Fruit fly (Drosophila melanogaster) whole organism, embryonic: Measurements from ENCODE around the gene GramD1B.
A peak's percentile ranks its signal among the peaks of the same experiment; 100 is the strongest.

Experiments
- CG11093 ChIP-seq: fragments of 200-800 bp; sonication (Bioruptor generic); IDR thresholded peaks from 3 replicates; pipeline ENCODE4 v1.3.6; 2022; ENCODE audit warnings: missing biosample characterization, missing genetic modification characterization
- CG12769 ChIP-seq: fragments of 200-800 bp; sonication (Bioruptor generic); optimal IDR thresholded peaks from 2 replicates; lab custom pipeline; 2019; ENCODE audit warnings: missing biosample characterization, mild to moderate bottlenecking, missing genetic modification characterization, moderate library complexity
- CG13123 ChIP-seq: fragments of 200-800 bp; sonication (Bioruptor generic); optimal IDR thresholded peaks from 2 replicates; lab custom pipeline; 2016; ENCODE audit warnings: missing biosample characterization, missing genetic modification characterization
- CG13424 ChIP-seq: fragments of 200-800 bp; sonication (Bioruptor generic); optimal IDR thresholded peaks from 2 replicates; lab custom pipeline; 2019; ENCODE audit warnings: missing biosample characterization, mild to moderate bottlenecking, missing genetic modification characterization, moderate library complexity
- CG14667 ChIP-seq: fragments of 200-800 bp; sonication (Bioruptor generic); IDR thresholded peaks from 2 replicates; pipeline ENCODE4 v1.3.6; 2022; ENCODE audit warnings: missing biosample characterization, missing genetic modification characterization
- CG1647 ChIP-seq: fragments of 200-800 bp; sonication (Bioruptor generic); optimal IDR thresholded peaks from 3 replicates; lab custom pipeline; 2016; ENCODE audit warnings: missing biosample characterization, missing genetic modification characterization
- CG17829 ChIP-seq: fragments of 200-800 bp; optimal IDR thresholded peaks from 2 replicates; lab custom pipeline; 2019; ENCODE audit warnings: missing biosample characterization, mild to moderate bottlenecking, missing genetic modification characterization, moderate library complexity
- CG18599 ChIP-seq: fragments of 200-800 bp; sonication (Bioruptor generic); optimal IDR thresholded peaks from 3 replicates; lab custom pipeline; 2017; ENCODE audit warnings: missing biosample characterization, missing genetic modification characterization, mild to moderate bottlenecking, moderate library complexity, missing genetic modification reagents
- CG30020 ChIP-seq: fragments of 200-800 bp; optimal IDR thresholded peaks from 2 replicates; lab custom pipeline; 2019; ENCODE audit warnings: missing biosample characterization, mild to moderate bottlenecking, missing genetic modification characterization, moderate library complexity
- CG30431 ChIP-seq: fragments of 200-800 bp; sonication (Bioruptor generic); optimal IDR thresholded peaks from 2 replicates; lab custom pipeline; 2017; ENCODE audit warnings: missing biosample characterization, missing genetic modification characterization
- CG31365 ChIP-seq: fragments of 200-800 bp; sonication (Bioruptor generic); optimal IDR thresholded peaks from 2 replicates; lab custom pipeline; 2018; ENCODE audit warnings: missing biosample characterization, mild to moderate bottlenecking, missing genetic modification characterization
- CG3281 ChIP-seq: fragments of 200-800 bp; sonication (Bioruptor generic); optimal IDR thresholded peaks from 3 replicates; lab custom pipeline; 2017; ENCODE audit warnings: missing biosample characterization, mild to moderate bottlenecking, missing genetic modification characterization
- CG34224 ChIP-seq: fragments of 200-800 bp; sonication (Bioruptor generic); IDR thresholded peaks from 3 replicates; pipeline ENCODE4 v1.3.6; 2022; ENCODE audit warnings: missing biosample characterization, missing genetic modification characterization; ENCODE audit not compliant: partially characterized antibody
- CG3995 ChIP-seq: fragments of 200-800 bp; sonication (Bioruptor generic); optimal IDR thresholded peaks from 3 replicates; lab custom pipeline; 2016; ENCODE audit warnings: missing biosample characterization, missing genetic modification characterization
- CG42726 ChIP-seq: fragments of 200-800 bp; sonication (Bioruptor generic); IDR thresholded peaks from 2 replicates; pipeline ENCODE4 v1.3.6; 2022; ENCODE audit warnings: missing biosample characterization, missing genetic modification characterization; ENCODE audit not compliant: partially characterized antibody
- CG6683 ChIP-seq: fragments of 200-800 bp; sonication (Bioruptor generic); optimal IDR thresholded peaks from 2 replicates; lab custom pipeline; 2017; ENCODE audit warnings: missing biosample characterization, mild to moderate bottlenecking, missing genetic modification characterization, missing genetic modification reagents
- CG7556 ChIP-seq: fragments of 200-800 bp; sonication (Bioruptor generic); optimal IDR thresholded peaks from 2 replicates; lab custom pipeline; 2017; ENCODE audit warnings: missing biosample characterization, mild to moderate bottlenecking, missing genetic modification characterization
- CG8089 ChIP-seq: fragments of 200-800 bp; sonication (Bioruptor generic); optimal IDR thresholded peaks from 3 replicates; lab custom pipeline; 2016; ENCODE audit warnings: missing biosample characterization, missing genetic modification characterization
- CG9215 ChIP-seq: fragments of 200-800 bp; sonication (Bioruptor generic); IDR thresholded peaks from 2 replicates; pipeline ENCODE4 v1.3.6; 2022; ENCODE audit warnings: missing biosample characterization, missing genetic modification characterization
- Dll ChIP-seq: fragments of 200-800 bp; sonication (Bioruptor generic); IDR thresholded peaks from 4 replicates; pipeline ENCODE4 v1.3.6; 2022; ENCODE audit warnings: missing biosample characterization, missing genetic modification characterization; ENCODE audit not compliant: partially characterized antibody
- Eip74EF ChIP-seq, 2 experiments: fragments of 200-800 bp in 1 of 2; fragments of >200 bp in 1 of 2; sonication (Bioruptor generic) in 1 of 2; optimal IDR thresholded peaks; 2 replicates each; lab custom pipeline; 2017 to 2019; ENCODE audit warnings: missing biosample characterization in 2 of 2, missing genetic modification characterization in 2 of 2, mild to moderate bottlenecking in 1 of 2, moderate library complexity in 1 of 2
- Fer2 ChIP-seq: fragments of 200-800 bp; sonication (Bioruptor generic); optimal IDR thresholded peaks from 2 replicates; lab custom pipeline; 2018; ENCODE audit warnings: missing biosample characterization, mild to moderate bottlenecking, missing genetic modification characterization, moderate library complexity
- H2.0 ChIP-seq: fragments of 200-800 bp; sonication (Bioruptor generic); IDR thresholded peaks from 2 replicates; pipeline ENCODE4 v1.3.6; 2022; ENCODE audit warnings: missing biosample characterization, missing genetic modification characterization
- Meics ChIP-seq: fragments of 200-800 bp; sonication (Bioruptor generic); optimal IDR thresholded peaks from 2 replicates; lab custom pipeline; 2017; ENCODE audit warnings: missing biosample characterization, mild to moderate bottlenecking, missing genetic modification characterization
- Mrtf ChIP-seq: fragments of 200-800 bp; sonication (Bioruptor generic); IDR thresholded peaks from 3 replicates; pipeline ENCODE4 v1.3.6; 2022; ENCODE audit warnings: missing biosample characterization, missing genetic modification characterization
- Ravus ChIP-seq: fragments of 200-800 bp; sonication (Bioruptor generic); IDR thresholded peaks from 2 replicates; pipeline ENCODE4 v1.3.6; 2022; ENCODE audit warnings: missing biosample characterization, missing genetic modification characterization
- Sin3A ChIP-seq: fragments of >200 bp; optimal IDR thresholded peaks from 2 replicates; lab custom pipeline; 2018
- Trl ChIP-seq, 3 experiments: fragments of >200 bp in 2 of 3; fragments of 200-800 bp in 1 of 3; sonication (Bioruptor generic) in 1 of 3; optimal IDR thresholded peaks; 2 replicates in 1 of 3; 3 replicates in 2 of 3; lab custom pipeline; 2016 to 2017; ENCODE audit warnings: missing biosample characterization in 1 of 3, missing genetic modification characterization in 1 of 3
- ase ChIP-seq: fragments of 200-800 bp; sonication (Bioruptor generic); IDR thresholded peaks from 3 replicates; pipeline ENCODE4 v1.3.6; 2022; ENCODE audit warnings: missing biosample characterization, missing genetic modification characterization
- br ChIP-seq: fragments of >200 bp; optimal IDR thresholded peaks from 2 replicates; lab custom pipeline; 2017
- cas ChIP-seq: fragments of 200-800 bp; sonication (Bioruptor generic); IDR thresholded peaks from 2 replicates; pipeline ENCODE4 v1.3.6; 2022; ENCODE audit warnings: missing biosample characterization, missing genetic modification characterization
- cato ChIP-seq: fragments of 200-800 bp; sonication (Bioruptor generic); optimal IDR thresholded peaks from 2 replicates; lab custom pipeline; 2016; ENCODE audit warnings: missing biosample characterization, missing genetic modification characterization, borderline replicate concordance
- dan ChIP-seq: fragments of 200-800 bp; sonication (Bioruptor generic); IDR thresholded peaks from 2 replicates; pipeline ENCODE4 v1.3.6; 2022; ENCODE audit warnings: missing biosample characterization, missing genetic modification characterization
- danr ChIP-seq: fragments of 200-800 bp; sonication (Bioruptor generic); IDR thresholded peaks from 2 replicates; pipeline ENCODE4 v1.3.6; 2022; ENCODE audit warnings: missing biosample characterization, missing genetic modification characterization
- dati ChIP-seq: fragments of 200-800 bp; sonication (Bioruptor generic); IDR thresholded peaks from 2 replicates; pipeline ENCODE4 v1.3.6; 2022; ENCODE audit warnings: missing biosample characterization, missing genetic modification characterization
- eve ChIP-seq, 2 experiments: fragments of >200 bp; optimal IDR thresholded peaks; 2 replicates each; lab custom pipeline; 2017; ENCODE audit warnings: missing biosample characterization in 2 of 2, missing genetic modification characterization in 2 of 2
- ewg ChIP-seq: fragments of 200-800 bp; sonication (Bioruptor generic); optimal IDR thresholded peaks from 3 replicates; lab custom pipeline; 2017; ENCODE audit warnings: mild to moderate bottlenecking, missing biosample characterization, missing genetic modification reagents, missing genetic modification characterization
- gce ChIP-seq: fragments of 200-800 bp; sonication (Bioruptor generic); IDR thresholded peaks from 3 replicates; pipeline ENCODE4 v1.3.6; 2022; ENCODE audit warnings: missing biosample characterization, missing genetic modification characterization
- grau ChIP-seq: fragments of 200-800 bp; optimal IDR thresholded peaks from 3 replicates; lab custom pipeline; 2019; ENCODE audit warnings: missing biosample characterization, mild to moderate bottlenecking, missing genetic modification characterization, moderate library complexity
- ham ChIP-seq: fragments of 200-800 bp; sonication (Bioruptor generic); IDR thresholded peaks from 2 replicates; pipeline ENCODE4 v1.3.6; 2022; ENCODE audit warnings: missing biosample characterization, missing genetic modification characterization
- insv ChIP-seq, 2 experiments: fragments of 200-800 bp; sonication (Bioruptor generic); optimal IDR thresholded peaks; 3 replicates each; lab custom pipeline; 2016 to 2018; ENCODE audit warnings: missing biosample characterization in 2 of 2, missing genetic modification characterization in 2 of 2
- kay ChIP-seq: fragments of 200-800 bp; sonication (Bioruptor generic); optimal IDR thresholded peaks from 2 replicates; lab custom pipeline; 2016; ENCODE audit warnings: missing biosample characterization, missing genetic modification characterization
- lilli ChIP-seq: fragments of 200-800 bp; sonication (Bioruptor generic); optimal IDR thresholded peaks from 3 replicates; lab custom pipeline; 2016; ENCODE audit warnings: missing biosample characterization, missing genetic modification characterization
- mam ChIP-seq: fragments of 200-800 bp; sonication (Bioruptor generic); optimal IDR thresholded peaks from 3 replicates; lab custom pipeline; 2016; ENCODE audit warnings: missing biosample characterization, missing genetic modification characterization
- nerfin-2 ChIP-seq: fragments of 200-800 bp; sonication (Bioruptor generic); IDR thresholded peaks from 2 replicates; pipeline ENCODE4 v1.3.6; 2022; ENCODE audit warnings: missing biosample characterization, missing genetic modification characterization; ENCODE audit not compliant: partially characterized antibody
- sna ChIP-seq: fragments of 200-800 bp; sonication (Bioruptor generic); IDR thresholded peaks from 2 replicates; pipeline ENCODE4 v1.3.6; 2022; ENCODE audit warnings: missing biosample characterization, missing genetic modification characterization; ENCODE audit not compliant: partially characterized antibody
- tgo ChIP-seq: fragments of 200-800 bp; sonication (Bioruptor generic); IDR thresholded peaks from 3 replicates; pipeline ENCODE4 v1.3.6; 2022; ENCODE audit warnings: missing biosample characterization, missing genetic modification characterization
- tio ChIP-seq: fragments of 200-800 bp; sonication (Bioruptor generic); optimal IDR thresholded peaks from 2 replicates; lab custom pipeline; 2017; ENCODE audit warnings: missing biosample characterization, missing genetic modification characterization, inconsistent platforms
- ttk ChIP-seq: fragments of 200-800 bp; sonication (Bioruptor generic); IDR thresholded peaks from 2 replicates; pipeline ENCODE4 v2.1.2; 2022; ENCODE audit warnings: missing biosample characterization, missing genetic modification characterization

The GramD1B gene

DNA sequence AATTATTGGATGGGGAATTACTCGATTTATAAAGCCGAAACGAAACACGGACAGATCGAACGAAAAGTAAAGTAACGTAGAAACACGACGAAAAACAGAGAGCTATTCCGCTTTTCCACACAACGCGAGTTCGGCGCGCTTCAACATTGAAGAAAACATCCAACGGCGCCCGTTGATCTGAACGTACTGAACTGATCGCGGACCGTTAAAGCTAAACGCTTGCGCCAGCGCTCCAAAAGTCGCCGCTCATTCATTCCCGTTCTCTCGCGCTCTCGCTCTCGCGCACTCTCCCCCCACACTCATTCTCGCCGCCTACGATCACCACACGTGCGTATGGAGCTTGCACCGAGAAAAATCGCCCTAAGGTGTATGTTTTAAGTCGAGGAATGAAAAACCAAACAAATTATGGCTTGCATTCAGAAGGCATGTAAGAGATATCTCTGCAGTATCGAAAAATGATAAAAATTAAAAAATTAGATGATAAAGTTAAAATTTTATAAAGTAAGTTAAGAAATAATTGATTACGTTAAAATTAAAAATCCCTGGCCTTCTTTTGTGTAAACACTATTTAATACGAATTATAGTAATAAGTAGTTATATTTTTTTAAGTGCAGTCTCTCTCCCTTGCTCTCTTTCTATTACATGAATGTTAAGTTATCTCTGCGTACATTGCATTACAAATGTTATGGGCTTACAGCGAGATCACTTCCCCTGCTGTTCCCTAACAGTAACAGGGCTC is 18.4 kb downstream of the GramD1B start, which contains the start of gene E23 (continued):
- TF ChIP-seq CG14667 (GFP tag; lab: Robert Waterston, UW) (peak; percentile 97), ttk (GFP tag; lab: Robert Waterston, UW) (peak; percentile 97), Trl (optimal IDR thresholded peaks at IDR 0.05; lab: Kevin White, UChicago) (peak; percentile 88 to 97), Trl (GFP tag; optimal IDR thresholded peaks at IDR 0.05; lab: Kevin White, UChicago) (peak; percentile 94), CG8089 (GFP tag; lab: Kevin White, UChicago) (peak; percentile 92), Eip74EF (GFP tag; optimal IDR thresholded peaks at IDR 0.05; lab: Kevin White, UChicago) (peak in 1 of 2 experiments; percentile 99), insv (GFP tag; optimal IDR thresholded peaks at IDR 0.05; lab: Kevin White, UChicago) (peak; percentile 42 to 81), tgo (GFP tag; lab: Robert Waterston, UW) (peak; percentile 99), CG12769 (tag; lab: Kevin White, UChicago) (peak; percentile 89), CG17829 (tag; lab: Kevin White, UChicago) (peak; percentile 99), sna (GFP tag; lab: Robert Waterston, UW) (0 out of 2 replicates have a peak, but pooled peaks have one; percentile 20), kay (GFP tag; lab: Kevin White, UChicago) (peak; percentile 97), Fer2 (tag; lab: Kevin White, UChicago) (peak; percentile 94), CG7556 (GFP tag; lab: Kevin White, UChicago) (peak; percentile 100), CG42726 (peak; percentile 58), br (no peak), CG3281 (GFP tag; lab: Kevin White, UChicago) (peak; percentile 98), cas (GFP tag; lab: Robert Waterston, UW) (peak; percentile 95), mam (GFP tag; lab: Kevin White, UChicago) (peak; percentile 95), grau (tag; lab: Kevin White, UChicago) (peak; percentile 99), CG30431 (GFP tag; lab: Kevin White, UChicago) (peak; percentile 98), CG34224 (GFP tag; lab: Robert Waterston, UW) (peak; percentile 52; the same call in 2 of the 3 replicates), cato (GFP tag; lab: Kevin White, UChicago) (peak; percentile 98), Ravus (GFP tag; lab: Robert Waterston, UW) (peak; percentile 93), CG3995 (GFP tag; lab: Kevin White, UChicago) (peak; percentile 71), danr (peak; percentile 97), dan (peak; percentile 76), CG18599 (peak; percentile 98), CG13424 (tag; lab: Kevin White, UChicago) (peak; percentile 99), CG9215 (GFP tag; lab: Robert Waterston, UW) (peak; percentile 95), lilli (GFP tag; lab: Kevin White, UChicago) (peak; percentile 98), CG13123 (GFP tag; lab: Kevin White, UChicago) (peak; percentile 97), ewg (GFP tag; lab: Kevin White, UChicago) (peak; percentile 98), ham (GFP tag; lab: Robert Waterston, UW) (peak; percentile 92), tio (peak; percentile 99), CG1647 (peak; percentile 94), eve (GFP tag; optimal IDR thresholded peaks at IDR 0.05; lab: Kevin White, UChicago) (peak in 1 of 2 experiments; percentile 97), Dll (GFP tag; lab: Robert Waterston, UW) (peak; percentile 43; the same call in 3 of the 4 replicates), CG31365 (tag; lab: Kevin White, UChicago) (peak; percentile 82), CG6683 (GFP tag; lab: Kevin White, UChicago) (peak; percentile 97), Meics (GFP tag; lab: Kevin White, UChicago) (peak; percentile 98), dati (GFP tag; lab: Robert Waterston, UW) (peak; percentile 49; the same call in 1 of the 2 replicates), nerfin-2 (GFP tag; lab: Robert Waterston, UW) (no peak), ase (GFP tag; lab: Robert Waterston, UW) (peak; percentile 97), CG30020 (peak; percentile 92), H2.0 (GFP tag; lab: Robert Waterston, UW) (peak; percentile 97), gce (GFP tag; lab: Robert Waterston, UW) (peak; percentile 94), Mrtf (peak; percentile 96), CG11093 (GFP tag; lab: Robert Waterston, UW) (peak; percentile 96), Sin3A (no peak)
